Worm (Caenorhabditis elegans): Measurements from ENCODE around the gene cyb-3.
A peak's percentile ranks its signal among the peaks of the same experiment; 100 is the strongest.

Gene cyb-3

ce11 chrV:15433654-15434053, 38.2 kb downstream of the cyb-3 start:
- TF ChIP-seq aha-1 (tag) (peak; percentile 38), mxl-2 (GFP tag; conservative IDR thresholded peaks at IDR 0.05) (peak; percentile 56; the same call in 1 of the 2 replicates)

ce11 chrV:15434647-15435046, 39.2 kb downstream of the cyb-3 start:
- TF ChIP-seq pqm-1 (tag; optimal IDR thresholded peaks at IDR 0.05) (peak; percentile 57), cey-2 (tag; optimal IDR thresholded peaks at IDR 0.05; ENCODE audit: borderline replicate concordance, insufficient read depth) (no peak), saeg-2 (GFP tag; IDR thresholded peaks at IDR 0.05) (no peak), ceh-62 (tag; optimal IDR thresholded peaks at IDR 0.05) (no peak), nhr-10 (tag; optimal IDR thresholded peaks at IDR 0.05) (no peak), ctbp-1 (GFP tag; IDR thresholded peaks at IDR 0.05) (no peak), lsy-2 (tag; optimal IDR thresholded peaks at IDR 0.05) (no peak), nhr-237 (tag; optimal IDR thresholded peaks at IDR 0.05) (no peak), daf-16 (GFP tag; optimal IDR thresholded peaks at IDR 0.05) (no peak), daf-16 (tag; optimal IDR thresholded peaks at IDR 0.05) (peak; percentile 53)

ce11 chrV:15436133-15436532, 40.6 kb downstream of the cyb-3 start:
- TF ChIP-seq daf-16 (GFP tag; optimal IDR thresholded peaks at IDR 0.05) (no peak), daf-16 (tag; optimal IDR thresholded peaks at IDR 0.05) (peak; percentile 71), ztf-11 (tag; optimal IDR thresholded peaks at IDR 0.05) (no peak), cey-2 (tag; optimal IDR thresholded peaks at IDR 0.05; ENCODE audit: borderline replicate concordance, insufficient read depth) (no peak), nhr-6 (tag; optimal IDR thresholded peaks at IDR 0.05) (peak; percentile 66), F26F4.8 (GFP tag; conservative IDR thresholded peaks at IDR 0.05) (no peak), nhr-48 (tag; optimal IDR thresholded peaks at IDR 0.05) (peak; percentile 25), nhr-77 (tag; optimal IDR thresholded peaks at IDR 0.05) (peak; percentile 10), dmd-6 (GFP tag; IDR thresholded peaks at IDR 0.05) (peak; percentile 95; the same call in 1 of the 2 replicates), hlh-30 (tag; optimal IDR thresholded peaks at IDR 0.05; ENCODE audit: insufficient read depth) (no peak), nhr-28 (tag; optimal IDR thresholded peaks at IDR 0.05) (peak; percentile 72), fos-1 (tag; optimal IDR thresholded peaks at IDR 0.05) (no peak), pqm-1 (tag; optimal IDR thresholded peaks at IDR 0.05) (peak; percentile 88), lim-7 (GFP tag; IDR thresholded peaks at IDR 0.05) (no peak), snpc-1.2 (GFP tag; IDR thresholded peaks at IDR 0.05) (no peak), snpc-4 (tag; optimal IDR thresholded peaks at IDR 0.05) (no peak), dve-1 (tag; optimal IDR thresholded peaks at IDR 0.05; ENCODE audit: insufficient read depth) (peak; percentile 51), ceh-28 (tag; optimal IDR thresholded peaks at IDR 0.05) (no peak), sdz-12 (GFP tag; optimal IDR thresholded peaks at IDR 0.05) (no peak)

ce11 chrV:15442384-15442783, 46.9 kb downstream of the cyb-3 start:
- no peak for TF ChIP-seq mep-1 (tag; optimal IDR thresholded peaks at IDR 0.05)
- no peak for TF ChIP-seq tra-1 (GFP tag; IDR thresholded peaks at IDR 0.05)
- no peak for TF ChIP-seq ces-1 (GFP tag; optimal IDR thresholded peaks at IDR 0.05)
- TF ChIP-seq dmd-8 (GFP tag; IDR thresholded peaks at IDR 0.05): no peak
- TF ChIP-seq dpl-1 (GFP tag; optimal IDR thresholded peaks at IDR 0.05): no peak

- TF ChIP-seq lir-3 (tag; optimal IDR thresholded peaks at IDR 0.05) (no peak), daf-8 (GFP tag; IDR thresholded peaks at IDR 0.05) (no peak), nhr-111 (GFP tag; optimal IDR thresholded peaks at IDR 0.05) (no peak), unc-130 (GFP tag; optimal IDR thresholded peaks at IDR 0.05) (no peak), tag-97 (GFP tag; IDR thresholded peaks at IDR 0.05) (no peak), spr-1 (tag; optimal IDR thresholded peaks at IDR 0.05) (no peak), ceh-82 (tag; optimal IDR thresholded peaks at IDR 0.05) (no peak), ceh-20 (GFP tag; IDR thresholded peaks at IDR 0.05) (no peak), nhr-6 (tag; optimal IDR thresholded peaks at IDR 0.05) (no peak), T26A8.4 (GFP tag; IDR thresholded peaks at IDR 0.05) (no peak), tra-1 (GFP tag; IDR thresholded peaks at IDR 0.05) (no peak), zfp-2 (tag; optimal IDR thresholded peaks at IDR 0.05) (no peak), hmg-1.1 (GFP tag; IDR thresholded peaks at IDR 0.05) (no peak), Y48G9A.11 (GFP tag; IDR thresholded peaks at IDR 0.05) (no peak)
Observed at ce11 chrV:15443708-15444107, 48.2 kb downstream of the cyb-3 start, which contains the start of gene T26H5.10. Gene T26H5.10 (minus strand): TSS chrV:15443808.
